Worm (Caenorhabditis elegans) whole organism, early embryonic: ENCODE results near the gene srw-40.

Experiments
- ama-1 ChIP-seq: fragments of 150-350 bp; optimal IDR thresholded peaks from 2 replicates; lab custom pipeline; 2014
- hmbx-1 ChIP-seq: sonication (generic microtip); optimal IDR thresholded peaks from 2 replicates; lab custom pipeline; 2016; ENCODE audit warnings: mild to moderate bottlenecking, missing genetic modification characterization, missing compliant biosample characterization
- sea-1 ChIP-seq: fragments of 200-800 bp; sonication (Bioruptor generic); conservative IDR thresholded peaks from 2 replicates; pipeline ENCODE4 v1.3.6; 2022; ENCODE audit warnings: missing genetic modification characterization, missing compliant biosample characterization

DNA sequence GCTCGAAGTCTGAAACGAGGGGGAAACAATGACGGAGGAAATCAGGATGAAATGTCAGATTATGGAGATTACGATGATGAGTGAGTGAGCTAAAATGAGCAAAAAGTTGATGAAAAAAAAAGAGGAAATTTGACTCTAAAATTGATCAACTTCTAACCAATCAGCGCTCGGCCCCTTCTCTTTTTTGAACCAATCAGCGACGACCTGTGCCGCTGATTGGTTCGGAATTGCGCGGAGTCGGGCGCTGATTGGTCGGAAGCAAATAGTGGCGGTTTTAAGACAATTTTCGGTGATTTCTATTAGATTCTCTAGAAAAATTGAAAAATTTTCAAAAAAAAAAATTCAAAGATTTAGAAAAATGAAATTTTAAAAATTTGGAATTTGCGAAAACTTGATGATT, 21.8 kb upstream of the srw-40 start:
- TF ChIP-seq ama-1 (lab: Kevin White, UChicago) (no peak), hmbx-1 (tag; lab: Kevin White, UChicago) (no peak), sea-1 (no peak)
